Fruit fly (Drosophila melanogaster) whole organism, embryonic: Measurements from ENCODE around the gene Dmtn.

Source experiments
- B-H1 ChIP-seq: fragments of 200-800 bp; sonication (Bioruptor generic); IDR thresholded peaks from 3 replicates; pipeline ENCODE4 v1.3.6; 2022; ENCODE audit warnings: missing biosample characterization, missing genetic modification characterization
- CG10565 ChIP-seq: fragments of 200-800 bp; sonication (Bioruptor generic); optimal IDR thresholded peaks from 3 replicates; lab custom pipeline; 2016; ENCODE audit warnings: missing biosample characterization, mild to moderate bottlenecking, missing genetic modification characterization
- CG12299 ChIP-seq: fragments of 200-800 bp; sonication (Bioruptor generic); optimal IDR thresholded peaks from 2 replicates; lab custom pipeline; 2018; ENCODE audit warnings: missing biosample characterization, mild to moderate bottlenecking, missing genetic modification characterization
- CG14441 ChIP-seq: fragments of 200-800 bp; sonication (Bioruptor generic); IDR thresholded peaks from 2 replicates; pipeline ENCODE4 v1.3.6; 2022; ENCODE audit warnings: missing biosample characterization, missing genetic modification characterization
- CG34376 ChIP-seq: fragments of 200-800 bp; sonication (Bioruptor generic); optimal IDR thresholded peaks from 2 replicates; lab custom pipeline; 2018; ENCODE audit warnings: missing biosample characterization, mild to moderate bottlenecking, missing genetic modification characterization
- CG6813 ChIP-seq: fragments of 200-800 bp; sonication (Bioruptor generic); optimal IDR thresholded peaks from 2 replicates; lab custom pipeline; 2017; ENCODE audit warnings: missing biosample characterization, missing genetic modification characterization, mild to moderate bottlenecking, moderate library complexity, missing genetic modification reagents
- HLH3B ChIP-seq: fragments of 200-800 bp; sonication (Bioruptor generic); IDR thresholded peaks from 2 replicates; pipeline ENCODE4 v1.3.6; 2022; ENCODE audit warnings: missing biosample characterization, missing genetic modification characterization
- Hr39 ChIP-seq: fragments of >200 bp; optimal IDR thresholded peaks from 2 replicates; lab custom pipeline; 2017
- corto ChIP-seq: fragments of 200-800 bp; sonication (Bioruptor generic); optimal IDR thresholded peaks from 2 replicates; lab custom pipeline; 2016; ENCODE audit warnings: missing biosample characterization, mild to moderate bottlenecking, missing genetic modification characterization, moderate library complexity
- gcm ChIP-seq: fragments of 200-800 bp; sonication (Bioruptor generic); optimal IDR thresholded peaks from 2 replicates; lab custom pipeline; 2019; ENCODE audit warnings: missing biosample characterization, mild to moderate bottlenecking, missing genetic modification characterization, moderate library complexity
- mld ChIP-seq: fragments of 200-800 bp; sonication (Bioruptor generic); IDR thresholded peaks from 3 replicates; pipeline ENCODE4 v1.3.6; 2022; ENCODE audit warnings: missing biosample characterization, missing genetic modification characterization; ENCODE audit not compliant: partially characterized antibody
- peb ChIP-seq: fragments of 200-800 bp; sonication (Bioruptor generic); IDR thresholded peaks from 2 replicates; pipeline ENCODE4 v1.3.6; 2022; ENCODE audit warnings: missing biosample characterization, missing genetic modification characterization
- twi ChIP-seq: fragments of 200-800 bp; optimal IDR thresholded peaks from 2 replicates; lab custom pipeline; 2019; ENCODE audit warnings: missing biosample characterization, mild to moderate bottlenecking, missing genetic modification characterization, moderate library complexity
- usp ChIP-seq: fragments of >200 bp; optimal IDR thresholded peaks from 2 replicates; lab custom pipeline; 2017; ENCODE audit warnings: missing biosample characterization, missing genetic modification characterization

dm6 chr3R:6416242-6416641 lies 10.5 kb upstream of the Dmtn start:
- TF ChIP-seq CG6813 (peak; percentile 80), corto (no peak), HLH3B (GFP tag; lab: Robert Waterston, UW) (peak; percentile 85), usp (GFP tag; lab: Kevin White, UChicago) (no peak), B-H1 (GFP tag; lab: Robert Waterston, UW) (peak; percentile 74), twi (tag; lab: Kevin White, UChicago) (no peak), peb (GFP tag; lab: Robert Waterston, UW) (peak; percentile 54; the same call in 1 of the 2 replicates), mld (GFP tag; lab: Robert Waterston, UW) (no peak), CG14441 (GFP tag; lab: Robert Waterston, UW) (peak; percentile 79), CG34376 (GFP tag; lab: Kevin White, UChicago) (peak; percentile 72), CG10565 (no peak), gcm (GFP tag; lab: Kevin White, UChicago) (peak; percentile 48), Hr39 (no peak), CG12299 (tag; lab: Kevin White, UChicago) (peak; percentile 28)
